Fruit fly (Drosophila melanogaster): ENCODE data around the gene CG6276.

CG6276 gene

dm6 chr3R:15280619-15281334, 39.1 kb downstream of the CG6276 start (continued):
- no peak for TF ChIP-seq CG16863 (GFP tag; optimal IDR thresholded peaks at IDR 0.05)
- TF ChIP-seq Hey (tag; optimal IDR thresholded peaks at IDR 0.05): no peak
- TF ChIP-seq Gug (GFP tag; IDR thresholded peaks at IDR 0.05): peak; percentile 50; the same call in 1 of the 4 replicates
- no peak for TF ChIP-seq CG31365 (tag; optimal IDR thresholded peaks at IDR 0.05)
- peak; percentile 88 for TF ChIP-seq gem (tag; optimal IDR thresholded peaks at IDR 0.05)
- no peak for TF ChIP-seq usp (GFP tag; optimal IDR thresholded peaks at IDR 0.05)
- peak; percentile 39 for TF ChIP-seq Lhr (GFP tag; optimal IDR thresholded peaks at IDR 0.05)
- no peak for TF ChIP-seq CG9876 (GFP tag; optimal IDR thresholded peaks at IDR 0.05)
- TF ChIP-seq shn (GFP tag; optimal IDR thresholded peaks at IDR 0.05): no peak
- no peak for TF ChIP-seq CG14860 (GFP tag; IDR thresholded peaks at IDR 0.05; ENCODE audit: partially characterized antibody)
- TF ChIP-seq NFAT (GFP tag; IDR thresholded peaks at IDR 0.05): no peak; the same call in 1 of the 2 replicates
- TF ChIP-seq grau (tag; optimal IDR thresholded peaks at IDR 0.05): peak; percentile 80
- no peak for TF ChIP-seq crc (GFP tag; optimal IDR thresholded peaks at IDR 0.05)
- peak; percentile 92 for TF ChIP-seq CG18262 (tag; optimal IDR thresholded peaks at IDR 0.05)
- TF ChIP-seq unpg (GFP tag; optimal IDR thresholded peaks at IDR 0.05): peak; percentile 67
- TF ChIP-seq sd (tag; optimal IDR thresholded peaks at IDR 0.05): no peak
- no peak for TF ChIP-seq her (GFP tag; optimal IDR thresholded peaks at IDR 0.05)
- peak in 1 of 2 experiments; percentile 47 for TF ChIP-seq chif (GFP tag; optimal IDR thresholded peaks at IDR 0.05)
- 0 out of 2 replicates have a peak, but pooled peaks have one; percentile 6 for TF ChIP-seq CG10321 (GFP tag; IDR thresholded peaks at IDR 0.05)
- TF ChIP-seq TFAM (GFP tag; optimal IDR thresholded peaks at IDR 0.05): no peak
- peak; percentile 11 for TF ChIP-seq Dip3 (GFP tag; optimal IDR thresholded peaks at IDR 0.05)
- no peak for TF ChIP-seq sens-2 (GFP tag; IDR thresholded peaks at IDR 0.05)
- no peak for TF ChIP-seq CG4360 (GFP tag; IDR thresholded peaks at IDR 0.05)
- TF ChIP-seq Hr3 (GFP tag; optimal IDR thresholded peaks at IDR 0.05): peak; percentile 83
- no peak for TF ChIP-seq br (optimal IDR thresholded peaks at IDR 0.05)
- TF ChIP-seq CG6689 (GFP tag; IDR thresholded peaks at IDR 0.05): peak; percentile 41; the same call in 1 of the 2 replicates
- no peak for TF ChIP-seq Opbp (GFP tag; IDR thresholded peaks at IDR 0.05; ENCODE audit: partially characterized antibody)
- peak; percentile 60 for TF ChIP-seq Max (GFP tag; optimal IDR thresholded peaks at IDR 0.05)
- TF ChIP-seq wdn (GFP tag; IDR thresholded peaks at IDR 0.05): no peak
- TF ChIP-seq Six4 (GFP tag; optimal IDR thresholded peaks at IDR 0.05): peak; percentile 74
- TF ChIP-seq abd-A (tag; optimal IDR thresholded peaks at IDR 0.05): no peak
- TF ChIP-seq wor (GFP tag; IDR thresholded peaks at IDR 0.05): peak; percentile 28; the same call in 1 of the 2 replicates
- TF ChIP-seq twi (tag; optimal IDR thresholded peaks at IDR 0.05): peak; percentile 69
- TF ChIP-seq MBD-R2 (GFP tag; IDR thresholded peaks at IDR 0.05): no peak
- TF ChIP-seq sr (GFP tag; IDR thresholded peaks at IDR 0.05): no peak
- TF ChIP-seq CG10959 (GFP tag; IDR thresholded peaks at IDR 0.05): no peak
- TF ChIP-seq NfI (GFP tag; optimal IDR thresholded peaks at IDR 0.05): peak; percentile 65
- no peak for TF ChIP-seq CG5953 (GFP tag; IDR thresholded peaks at IDR 0.05)
- TF ChIP-seq Ptx1 (GFP tag; IDR thresholded peaks at IDR 0.05): peak; percentile 43; the same call in 1 of the 2 replicates
- TF ChIP-seq jing (GFP tag; optimal IDR thresholded peaks at IDR 0.05): no peak
- peak; percentile 11; the same call in 1 of the 2 replicates for TF ChIP-seq onecut (GFP tag; IDR thresholded peaks at IDR 0.05)
- TF ChIP-seq C15 (GFP tag; IDR thresholded peaks at IDR 0.05): no peak
- no peak for TF ChIP-seq CG17568 (GFP tag; optimal IDR thresholded peaks at IDR 0.05)
- no peak for TF ChIP-seq CG11456 (GFP tag; IDR thresholded peaks at IDR 0.05)
- peak; percentile 56 for TF ChIP-seq CG5180 (GFP tag; optimal IDR thresholded peaks at IDR 0.05)
- TF ChIP-seq Usf (GFP tag; optimal IDR thresholded peaks at IDR 0.05): peak; percentile 59
- no peak for TF ChIP-seq CG7357 (GFP tag; IDR thresholded peaks at IDR 0.05)
- peak; percentile 69 for TF ChIP-seq row (GFP tag; IDR thresholded peaks at IDR 0.05)
- TF ChIP-seq CG18619 (GFP tag; optimal IDR thresholded peaks at IDR 0.05): peak; percentile 76
- no peak for TF ChIP-seq Ets97D (GFP tag; optimal IDR thresholded peaks at IDR 0.05)
- peak; percentile 18; the same call in 1 of the 2 replicates for TF ChIP-seq CG1024 (GFP tag; IDR thresholded peaks at IDR 0.05)

Measured in whole organism, embryonic.